Worm (Caenorhabditis elegans): ENCODE results near the gene C02E7.6.

DNA sequence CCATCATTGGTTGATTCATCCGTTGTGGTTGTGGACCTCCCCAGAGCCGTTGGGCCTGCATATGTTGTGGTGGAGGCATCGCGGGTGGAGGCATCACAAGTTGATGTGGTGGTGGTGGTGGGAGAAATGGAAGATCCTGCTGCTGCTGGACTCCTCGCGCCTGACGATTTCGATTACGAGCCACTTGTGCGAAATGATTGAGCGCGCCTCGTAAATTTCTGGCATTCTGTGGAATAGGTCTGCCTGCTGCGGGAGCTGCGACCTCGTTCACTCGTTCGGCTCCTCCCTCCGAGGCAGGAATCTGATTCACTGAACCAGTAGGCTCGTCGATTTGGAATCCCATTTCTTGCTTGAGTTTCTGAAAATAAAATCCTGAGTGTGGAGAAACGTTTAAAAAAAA, 41.7 kb downstream of the C02E7.6 start:
- TF ChIP-seq lin-26 (GFP tag; IDR thresholded peaks at IDR 0.05), result no peak
- TF ChIP-seq dpl-1 (GFP tag; optimal IDR thresholded peaks at IDR 0.05), result no peak
- no peak for TF ChIP-seq cebp-1 (GFP tag; IDR thresholded peaks at IDR 0.05)
- no peak for TF ChIP-seq cebp-1 (tag; optimal IDR thresholded peaks at IDR 0.05)
- no peak for TF ChIP-seq nfya-2 (GFP tag; IDR thresholded peaks at IDR 0.05)
- no peak for TF ChIP-seq unc-62 (GFP tag; optimal IDR thresholded peaks at IDR 0.05)
- TF ChIP-seq F49E8.2 (tag; optimal IDR thresholded peaks at IDR 0.05; ENCODE audit: insufficient read depth), result no peak
- no peak for TF ChIP-seq C17E4.6 (GFP tag; IDR thresholded peaks at IDR 0.05)
- TF ChIP-seq repo-1 (tag; optimal IDR thresholded peaks at IDR 0.05), result no peak
- no peak for TF ChIP-seq hlh-12 (tag; optimal IDR thresholded peaks at IDR 0.05)
- no peak for TF ChIP-seq snpc-4 (GFP tag; optimal IDR thresholded peaks at IDR 0.05)
- TF ChIP-seq snpc-4 (tag; optimal IDR thresholded peaks at IDR 0.05), result no peak
- TF ChIP-seq T07F8.4 (tag; optimal IDR thresholded peaks at IDR 0.05), result no peak

Data from whole organism, young adult.